ENCODE assay signal across 2 fruit fly cellular contexts in the genomic region with DNA sequence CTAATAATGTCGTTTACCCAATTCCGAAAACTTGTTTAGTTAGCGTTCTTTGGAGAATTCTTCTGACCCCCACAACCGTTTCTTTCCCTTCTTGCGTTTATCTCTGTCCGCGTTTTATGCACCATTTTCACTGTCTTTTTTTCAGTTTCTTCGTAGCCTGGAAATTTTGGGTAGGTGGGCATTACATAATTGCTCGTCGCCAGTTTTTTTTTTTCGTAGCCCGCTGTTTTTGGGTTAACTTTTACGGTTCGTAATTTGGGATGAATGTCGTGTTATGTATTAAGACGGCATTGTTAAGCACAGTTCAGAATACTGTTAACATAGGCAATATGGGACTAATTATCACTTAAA.
TF ChIP-seq lines count a peak whose summit lies in the region.

No protein-coding gene starts in this region.

- TF ChIP-seq CTCF in whole organism, embryonic (GFP tag; optimal IDR thresholded peaks at IDR 0.05; lab: Kevin White, UChicago), result no peak

TF ChIP-seq in whole organism, adult, 20 proteins besides CTCF, POLR2A, EP300 and RAD21:
- TF ChIP-seq tj (GFP tag; optimal IDR thresholded peaks at IDR 0.05; lab: Kevin White, UChicago), result peak; percentile 70
- TF ChIP-seq cic (GFP tag; optimal IDR thresholded peaks at IDR 0.05; lab: Kevin White, UChicago), result no peak

TF ChIP-seq in whole organism, embryonic, 481 proteins besides CTCF, POLR2A, EP300 and RAD21:
- TF ChIP-seq Nf-YA (GFP tag; IDR thresholded peaks at IDR 0.05; lab: Robert Waterston, UW) (no peak), kni (GFP tag; optimal IDR thresholded peaks at IDR 0.05; lab: Kevin White, UChicago) (peak; percentile 67), CG13424 (tag; optimal IDR thresholded peaks at IDR 0.05; lab: Kevin White, UChicago) (no peak), Bdp1 (GFP tag; optimal IDR thresholded peaks at IDR 0.05; lab: Kevin White, UChicago) (no peak), CG11456 (GFP tag; IDR thresholded peaks at IDR 0.05; lab: Robert Waterston, UW) (no peak), CG17912 (GFP tag; optimal IDR thresholded peaks at IDR 0.05; lab: Kevin White, UChicago) (no peak), grau (tag; optimal IDR thresholded peaks at IDR 0.05; lab: Kevin White, UChicago) (no peak), Sox100B (GFP tag; optimal IDR thresholded peaks at IDR 0.05; lab: Kevin White, UChicago) (no peak), CG5180 (GFP tag; optimal IDR thresholded peaks at IDR 0.05; lab: Kevin White, UChicago) (no peak), ci (GFP tag; IDR thresholded peaks at IDR 0.05; lab: Robert Waterston, UW) (0 out of 3 replicates have a peak, but pooled peaks have one; percentile 20), Pdp1 (GFP tag; optimal IDR thresholded peaks at IDR 0.05; lab: Kevin White, UChicago) (peak in 1 of 2 experiments; percentile 49), CG2712 (tag; optimal IDR thresholded peaks at IDR 0.05; lab: Kevin White, UChicago) (no peak), Blimp-1 (GFP tag; optimal IDR thresholded peaks at IDR 0.05; lab: Kevin White, UChicago) (peak; percentile 21), eve (GFP tag; optimal IDR thresholded peaks at IDR 0.05; lab: Kevin White, UChicago) (peak in 1 of 2 experiments; percentile 4), sqz (GFP tag; optimal IDR thresholded peaks at IDR 0.05; lab: Kevin White, UChicago) (peak; percentile 70)
